Comparison of ENCODE assay signal across 2 fruit fly cellular contexts in the genomic region with DNA sequence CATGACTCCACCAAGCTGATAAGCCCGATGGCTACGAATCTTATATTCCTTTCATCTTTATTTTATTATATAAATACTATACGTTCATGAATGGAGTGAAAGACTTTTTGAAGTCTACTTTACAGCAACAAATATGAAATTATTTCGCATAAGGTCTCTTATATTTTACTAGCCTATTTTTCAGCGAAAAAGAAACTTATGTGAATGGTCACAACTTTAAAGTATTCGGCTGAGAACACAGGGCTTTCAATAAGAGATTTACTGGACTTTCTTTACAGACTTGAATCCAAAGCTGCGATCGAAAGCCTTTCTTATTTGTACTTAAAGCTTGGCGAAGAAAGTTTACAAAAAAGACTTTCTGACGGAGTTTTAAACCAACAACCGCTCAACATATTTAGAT.
TF ChIP-seq lines count a peak whose summit lies in the region.

No protein-coding gene starts in this region.

- TF ChIP-seq CTCF in whole organism, embryonic (GFP tag; optimal IDR thresholded peaks at IDR 0.05; lab: Kevin White, UChicago), result peak; percentile 46

TF ChIP-seq in whole organism, embryonic, 481 proteins besides CTCF, POLR2A, EP300 and RAD21:
- TF ChIP-seq fu2 (GFP tag; optimal IDR thresholded peaks at IDR 0.05; lab: Kevin White, UChicago), result no peak
- TF ChIP-seq Pdp1 (GFP tag; optimal IDR thresholded peaks at IDR 0.05; lab: Kevin White, UChicago), result peak in 1 of 2 experiments; percentile 58
- TF ChIP-seq CG3995 (GFP tag; optimal IDR thresholded peaks at IDR 0.05; lab: Kevin White, UChicago), result peak; percentile 82

TF ChIP-seq in whole organism, wandering third instar larva, 38 proteins besides CTCF, POLR2A, EP300 and RAD21:
- TF ChIP-seq Myc (optimal IDR thresholded peaks at IDR 0.05; lab: Kevin White, UChicago) (peak; percentile 53), psq (GFP tag; optimal IDR thresholded peaks at IDR 0.05; lab: Kevin White, UChicago) (no peak)
